Fruit fly (Drosophila melanogaster): ENCODE data around the gene CG11929.

- TF ChIP-seq usp (GFP tag; optimal IDR thresholded peaks at IDR 0.05) (no peak), CG8478 (optimal IDR thresholded peaks at IDR 0.05) (no peak), pan (optimal IDR thresholded peaks at IDR 0.05) (no peak), EcR (GFP tag; optimal IDR thresholded peaks at IDR 0.05) (no peak), psq (optimal IDR thresholded peaks at IDR 0.05) (no peak)
These were observed 8.1 kb downstream of the CG11929 start, which contains the start of gene CG3251 for dm6 chr2L:4690602-4691001.
